Fruit fly (Drosophila melanogaster): ENCODE results near the gene Drak.
A peak's percentile ranks its signal among the peaks of the same experiment; 100 is the strongest.

Gene Drak

dm6 chrX:11451027-11451572 is 41.8 kb upstream of the Drak start:
- TF ChIP-seq fd96Ca (GFP tag; IDR thresholded peaks at IDR 0.05) = peak; percentile 78
- TF ChIP-seq CG32121 (GFP tag; IDR thresholded peaks at IDR 0.05) = peak; percentile 78; the same call in 1 of the 2 replicates
- TF ChIP-seq CG34367 (tag; optimal IDR thresholded peaks at IDR 0.05) = no peak
- TF ChIP-seq Pif1B (GFP tag; optimal IDR thresholded peaks at IDR 0.05) = no peak
- no peak for TF ChIP-seq CG15710 (tag; optimal IDR thresholded peaks at IDR 0.05)
- no peak for TF ChIP-seq CG17806 (tag; optimal IDR thresholded peaks at IDR 0.05)
- no peak for TF ChIP-seq gl (tag; optimal IDR thresholded peaks at IDR 0.05)
- TF ChIP-seq Ets98B (GFP tag; IDR thresholded peaks at IDR 0.05) = peak; percentile 84
- no peak for TF ChIP-seq CG14655 (GFP tag; optimal IDR thresholded peaks at IDR 0.05)
- no peak for TF ChIP-seq CG8159 (tag; optimal IDR thresholded peaks at IDR 0.05)
- peak; percentile 29 for TF ChIP-seq CG8301 (tag; optimal IDR thresholded peaks at IDR 0.05)
- peak; percentile 81 for TF ChIP-seq CG4496 (GFP tag; IDR thresholded peaks at IDR 0.05)
- TF ChIP-seq Snoo (tag; optimal IDR thresholded peaks at IDR 0.05) = no peak
- TF ChIP-seq CG13204 (GFP tag; optimal IDR thresholded peaks at IDR 0.05) = no peak
- 0 out of 2 replicates have a peak, but pooled peaks have one; percentile 33 for TF ChIP-seq rn (GFP tag; IDR thresholded peaks at IDR 0.05)
- no peak for TF ChIP-seq D1 (tag; optimal IDR thresholded peaks at IDR 0.05)
- no peak for TF ChIP-seq CG9948 (tag; optimal IDR thresholded peaks at IDR 0.05)
- TF ChIP-seq CG12605 (GFP tag; IDR thresholded peaks at IDR 0.05) = 0 out of 2 replicates have a peak, but pooled peaks have one; percentile 13
- peak; percentile 36 for TF ChIP-seq Pif1A (GFP tag; optimal IDR thresholded peaks at IDR 0.05)
- TF ChIP-seq EcR (GFP tag; optimal IDR thresholded peaks at IDR 0.05) = no peak
- TF ChIP-seq CG10348 (GFP tag; IDR thresholded peaks at IDR 0.05) = 0 out of 2 replicates have a peak, but pooled peaks have one; percentile 50

dm6 chrX:11451630-11452029 is 41.3 kb upstream of the Drak start:
- peak; percentile 48; the same call in 1 of the 2 replicates for TF ChIP-seq Ets98B (GFP tag; IDR thresholded peaks at IDR 0.05)
- TF ChIP-seq CG4496 (GFP tag; IDR thresholded peaks at IDR 0.05) = 0 out of 3 replicates have a peak, but pooled peaks have one; percentile 48
- TF ChIP-seq CG8301 (tag; optimal IDR thresholded peaks at IDR 0.05) = no peak
- TF ChIP-seq CG15710 (tag; optimal IDR thresholded peaks at IDR 0.05) = no peak
- TF ChIP-seq CG12605 (GFP tag; IDR thresholded peaks at IDR 0.05) = no peak
- no peak for TF ChIP-seq CG8159 (tag; optimal IDR thresholded peaks at IDR 0.05)

- TF ChIP-seq CG17806 (tag; optimal IDR thresholded peaks at IDR 0.05) (peak; percentile 82), CG34367 (tag; optimal IDR thresholded peaks at IDR 0.05) (peak; percentile 73), Ets98B (GFP tag; IDR thresholded peaks at IDR 0.05) (peak; percentile 94), EcR (GFP tag; optimal IDR thresholded peaks at IDR 0.05) (peak; percentile 10), Snoo (tag; optimal IDR thresholded peaks at IDR 0.05) (peak; percentile 63), CG8159 (tag; optimal IDR thresholded peaks at IDR 0.05) (peak; percentile 78), gl (tag; optimal IDR thresholded peaks at IDR 0.05) (peak; percentile 60), fd96Ca (GFP tag; IDR thresholded peaks at IDR 0.05) (peak; percentile 96), D1 (tag; optimal IDR thresholded peaks at IDR 0.05) (peak; percentile 16), Pif1B (GFP tag; optimal IDR thresholded peaks at IDR 0.05) (peak; percentile 89), CG15710 (tag; optimal IDR thresholded peaks at IDR 0.05) (peak; percentile 79), CG8301 (tag; optimal IDR thresholded peaks at IDR 0.05) (peak; percentile 85), CG9948 (tag; optimal IDR thresholded peaks at IDR 0.05) (peak; percentile 77), Pif1A (GFP tag; optimal IDR thresholded peaks at IDR 0.05) (peak; percentile 93), CG4496 (GFP tag; IDR thresholded peaks at IDR 0.05) (peak; percentile 97), rn (GFP tag; IDR thresholded peaks at IDR 0.05) (peak; percentile 81), CG12605 (GFP tag; IDR thresholded peaks at IDR 0.05) (peak; percentile 84), CG13204 (GFP tag; optimal IDR thresholded peaks at IDR 0.05) (peak; percentile 49), CG32121 (GFP tag; IDR thresholded peaks at IDR 0.05) (peak; percentile 91), CG10348 (GFP tag; IDR thresholded peaks at IDR 0.05) (peak; percentile 79), CG14655 (GFP tag; optimal IDR thresholded peaks at IDR 0.05) (peak; percentile 88)
Observed at dm6 chrX:11452846-11453391, 40.0 kb upstream of the Drak start.

- TF ChIP-seq CG9948 (tag; optimal IDR thresholded peaks at IDR 0.05) = no peak
- TF ChIP-seq CG15710 (tag; optimal IDR thresholded peaks at IDR 0.05) = no peak
- no peak for TF ChIP-seq rn (GFP tag; IDR thresholded peaks at IDR 0.05)
- TF ChIP-seq Ets98B (GFP tag; IDR thresholded peaks at IDR 0.05) = no peak
- TF ChIP-seq CG8159 (tag; optimal IDR thresholded peaks at IDR 0.05) = no peak
- no peak for TF ChIP-seq CG13204 (GFP tag; optimal IDR thresholded peaks at IDR 0.05)
Observed at dm6 chrX:11453638-11454037, 39.3 kb upstream of the Drak start.

dm6 chrX:11454189-11454882 is 38.6 kb upstream of the Drak start, which contains the start of the genes Evi5 and HP5:
Gene Evi5 (minus strand): TSS chrX:11454386.
Gene HP5 (plus strand): TSS chrX:11454786.
- TF ChIP-seq Ets98B (GFP tag; IDR thresholded peaks at IDR 0.05) (peak; percentile 26; the same call in 1 of the 2 replicates), CG15710 (tag; optimal IDR thresholded peaks at IDR 0.05) (no peak), CG8159 (tag; optimal IDR thresholded peaks at IDR 0.05) (peak; percentile 20), CG12605 (GFP tag; IDR thresholded peaks at IDR 0.05) (peak; percentile 38; the same call in 1 of the 2 replicates), CG9948 (tag; optimal IDR thresholded peaks at IDR 0.05) (no peak), Pif1B (GFP tag; optimal IDR thresholded peaks at IDR 0.05) (no peak), CG32121 (GFP tag; IDR thresholded peaks at IDR 0.05) (0 out of 2 replicates have a peak, but pooled peaks have one; percentile 15), fd96Ca (GFP tag; IDR thresholded peaks at IDR 0.05) (peak; percentile 61; the same call in 1 of the 3 replicates), CG4496 (GFP tag; IDR thresholded peaks at IDR 0.05) (peak; percentile 78; the same call in 2 of the 3 replicates), D1 (tag; optimal IDR thresholded peaks at IDR 0.05) (no peak), Snoo (tag; optimal IDR thresholded peaks at IDR 0.05) (peak; percentile 57), rn (GFP tag; IDR thresholded peaks at IDR 0.05) (peak; percentile 39; the same call in 1 of the 2 replicates)
